Fruit fly (Drosophila melanogaster): ENCODE results near the gene CG3309.

The CG3309 gene

dm6 chrX:5329266-5329898 lies at the start of gene CG3309, which contains the start of gene XRCC1 (continued):
- TF ChIP-seq Hsf (GFP tag; optimal IDR thresholded peaks at IDR 0.05) (peak; percentile 47), Pdp1 (GFP tag; optimal IDR thresholded peaks at IDR 0.05) (peak in 1 of 2 experiments; percentile 15), CG10654 (GFP tag; optimal IDR thresholded peaks at IDR 0.05) (no peak), yki (optimal IDR thresholded peaks at IDR 0.05) (no peak), BEAF-32 (GFP tag; optimal IDR thresholded peaks at IDR 0.05) (peak; percentile 83), pb (GFP tag; optimal IDR thresholded peaks at IDR 0.05) (no peak), CG12299 (tag; optimal IDR thresholded peaks at IDR 0.05) (no peak), Chrac-16 (GFP tag; optimal IDR thresholded peaks at IDR 0.05) (peak; percentile 13), CG6175 (GFP tag; IDR thresholded peaks at IDR 0.05) (no peak), trh (GFP tag; optimal IDR thresholded peaks at IDR 0.05) (no peak), gt (GFP tag; IDR thresholded peaks at IDR 0.05) (peak; percentile 28; the same call in 1 of the 2 replicates), Bgb (GFP tag; IDR thresholded peaks at IDR 0.05; ENCODE audit: partially characterized antibody) (peak; percentile 80), CG3847 (GFP tag; IDR thresholded peaks at IDR 0.05) (peak; percentile 54), GATAe (GFP tag; conservative IDR thresholded peaks at IDR 0.05) (no peak), HLH3B (GFP tag; IDR thresholded peaks at IDR 0.05) (peak; percentile 28; the same call in 1 of the 2 replicates), aop (GFP tag; IDR thresholded peaks at IDR 0.05) (no peak), da (GFP tag; optimal IDR thresholded peaks at IDR 0.05) (no peak), CG10209 (GFP tag; optimal IDR thresholded peaks at IDR 0.05) (peak; percentile 46), nmo (GFP tag; optimal IDR thresholded peaks at IDR 0.05) (peak; percentile 55), zen2 (GFP tag; IDR thresholded peaks at IDR 0.05; ENCODE audit: partially characterized antibody) (peak; percentile 42; the same call in 1 of the 3 replicates), CG32772 (GFP tag; IDR thresholded peaks at IDR 0.05) (0 out of 2 replicates have a peak, but pooled peaks have one; percentile 28), Mrtf (GFP tag; IDR thresholded peaks at IDR 0.05) (no peak), CG1529 (GFP tag; optimal IDR thresholded peaks at IDR 0.05) (no peak), bowl (GFP tag; IDR thresholded peaks at IDR 0.05) (no peak), CG8290 (GFP tag; optimal IDR thresholded peaks at IDR 0.05) (peak; percentile 97), CG8290 (tag; optimal IDR thresholded peaks at IDR 0.05) (peak; percentile 94 to 98), CG4424 (GFP tag; optimal IDR thresholded peaks at IDR 0.05) (peak; percentile 28)

dm6 chrX:5364031-5364430 lies 34.9 kb upstream of the CG3309 start:
- TF ChIP-seq CG17361 (GFP tag; IDR thresholded peaks at IDR 0.05) (no peak), zen (tag; optimal IDR thresholded peaks at IDR 0.05) (peak; percentile 2), Adf1 (GFP tag; IDR thresholded peaks at IDR 0.05) (peak; percentile 59), CG1832 (GFP tag; optimal IDR thresholded peaks at IDR 0.05) (peak; percentile 61), cad (GFP tag; optimal IDR thresholded peaks at IDR 0.05) (no peak), ewg (GFP tag; optimal IDR thresholded peaks at IDR 0.05) (peak; percentile 23), Trl (optimal IDR thresholded peaks at IDR 0.05) (peak; percentile 34 to 65), Trl (GFP tag; optimal IDR thresholded peaks at IDR 0.05) (no peak), ato (GFP tag; IDR thresholded peaks at IDR 0.05; ENCODE audit: partially characterized antibody) (no peak), CG10321 (GFP tag; IDR thresholded peaks at IDR 0.05) (peak; percentile 60; the same call in 1 of the 2 replicates), da (GFP tag; optimal IDR thresholded peaks at IDR 0.05) (no peak), Deaf1 (tag; optimal IDR thresholded peaks at IDR 0.05) (peak; percentile 27), tin (GFP tag; optimal IDR thresholded peaks at IDR 0.05) (no peak)

dm6 chrX:5363116-5363515 lies 34.0 kb upstream of the CG3309 start:
- TF ChIP-seq Dek (tag; optimal IDR thresholded peaks at IDR 0.05) (no peak), dm (GFP tag; optimal IDR thresholded peaks at IDR 0.05) (no peak), tgo (GFP tag; IDR thresholded peaks at IDR 0.05) (no peak), CG14014 (GFP tag; IDR thresholded peaks at IDR 0.05) (no peak), CG13424 (tag; optimal IDR thresholded peaks at IDR 0.05) (no peak), CG13894 (tag; optimal IDR thresholded peaks at IDR 0.05) (peak; percentile 51), CG18619 (GFP tag; optimal IDR thresholded peaks at IDR 0.05) (peak; percentile 4), row (GFP tag; IDR thresholded peaks at IDR 0.05) (peak; percentile 32; the same call in 1 of the 3 replicates), lab (GFP tag; optimal IDR thresholded peaks at IDR 0.05) (peak; percentile 9), Trl (optimal IDR thresholded peaks at IDR 0.05) (peak in 1 of 2 experiments; percentile 20), Trl (GFP tag; optimal IDR thresholded peaks at IDR 0.05) (no peak), HHEX (GFP tag; optimal IDR thresholded peaks at IDR 0.05) (peak; percentile 2), crol (GFP tag; IDR thresholded peaks at IDR 0.05) (peak; percentile 64), Antp (GFP tag; optimal IDR thresholded peaks at IDR 0.05) (no peak)
